Fruit fly (Drosophila melanogaster): Measurements from ENCODE around the gene C1GalTA.

C1GalTA gene

dm6 chr2L:8923405-8923804 is 27.6 kb downstream of the C1GalTA start:
- TF ChIP-seq psq (optimal IDR thresholded peaks at IDR 0.05) = no peak
- no peak for TF ChIP-seq Myc (optimal IDR thresholded peaks at IDR 0.05)
- no peak for TF ChIP-seq insv (optimal IDR thresholded peaks at IDR 0.05)
- no peak for TF ChIP-seq h (optimal IDR thresholded peaks at IDR 0.05)
- no peak for TF ChIP-seq ttk (optimal IDR thresholded peaks at IDR 0.05)
- TF ChIP-seq Sin3A (optimal IDR thresholded peaks at IDR 0.05) = no peak

dm6 chr2L:8921934-8922333 is 29.1 kb downstream of the C1GalTA start:
- TF ChIP-seq Myc (optimal IDR thresholded peaks at IDR 0.05) (no peak), ttk (optimal IDR thresholded peaks at IDR 0.05) (no peak), Sin3A (optimal IDR thresholded peaks at IDR 0.05) (no peak), insv (optimal IDR thresholded peaks at IDR 0.05) (no peak), psq (optimal IDR thresholded peaks at IDR 0.05) (no peak)

dm6 chr2L:8920294-8920693 is 30.7 kb downstream of the C1GalTA start:
- TF ChIP-seq Sin3A (optimal IDR thresholded peaks at IDR 0.05) = no peak
- no peak for TF ChIP-seq insv (optimal IDR thresholded peaks at IDR 0.05)
- no peak for TF ChIP-seq ttk (optimal IDR thresholded peaks at IDR 0.05)

dm6 chr2L:8919638-8920037 is 31.4 kb downstream of the C1GalTA start:
- TF ChIP-seq h (optimal IDR thresholded peaks at IDR 0.05) (no peak), Sin3A (optimal IDR thresholded peaks at IDR 0.05) (no peak), Myc (optimal IDR thresholded peaks at IDR 0.05) (no peak), ttk (optimal IDR thresholded peaks at IDR 0.05) (no peak), psq (optimal IDR thresholded peaks at IDR 0.05) (no peak), insv (optimal IDR thresholded peaks at IDR 0.05) (no peak)

- TF ChIP-seq Myc (optimal IDR thresholded peaks at IDR 0.05) = no peak
- no peak for TF ChIP-seq psq (optimal IDR thresholded peaks at IDR 0.05)
- no peak for TF ChIP-seq h (optimal IDR thresholded peaks at IDR 0.05)
- TF ChIP-seq Sin3A (optimal IDR thresholded peaks at IDR 0.05) = no peak
- TF ChIP-seq insv (optimal IDR thresholded peaks at IDR 0.05) = no peak
- no peak for TF ChIP-seq ttk (optimal IDR thresholded peaks at IDR 0.05)
Observed at dm6 chr2L:8915709-8916108, 35.3 kb downstream of the C1GalTA start.

- TF ChIP-seq h (optimal IDR thresholded peaks at IDR 0.05) (no peak), insv (optimal IDR thresholded peaks at IDR 0.05) (no peak), ttk (optimal IDR thresholded peaks at IDR 0.05) (no peak), Myc (optimal IDR thresholded peaks at IDR 0.05) (no peak), Sin3A (optimal IDR thresholded peaks at IDR 0.05) (no peak), psq (optimal IDR thresholded peaks at IDR 0.05) (no peak)
Observed at dm6 chr2L:8906279-8906678, 44.7 kb downstream of the C1GalTA start.

- no peak for TF ChIP-seq insv (optimal IDR thresholded peaks at IDR 0.05)
- no peak for TF ChIP-seq ttk (optimal IDR thresholded peaks at IDR 0.05)
- no peak for TF ChIP-seq psq (optimal IDR thresholded peaks at IDR 0.05)
- no peak for TF ChIP-seq h (optimal IDR thresholded peaks at IDR 0.05)
Observed at dm6 chr2L:8901882-8902281, 49.1 kb downstream of the C1GalTA start.

- TF ChIP-seq Sin3A (optimal IDR thresholded peaks at IDR 0.05) = no peak
- no peak for TF ChIP-seq Myc (optimal IDR thresholded peaks at IDR 0.05)
- no peak for TF ChIP-seq ttk (optimal IDR thresholded peaks at IDR 0.05)
- no peak for TF ChIP-seq insv (optimal IDR thresholded peaks at IDR 0.05)
- TF ChIP-seq psq (optimal IDR thresholded peaks at IDR 0.05) = no peak
- no peak for TF ChIP-seq h (optimal IDR thresholded peaks at IDR 0.05)
Observed at dm6 chr2L:8898714-8899652, 52.0 kb downstream of the C1GalTA start, which contains the start of gene CG34398. Gene CG34398, plus strand, starts transcription at chr2L:8898786.

- no peak for TF ChIP-seq insv (optimal IDR thresholded peaks at IDR 0.05)
- no peak for TF ChIP-seq Sin3A (optimal IDR thresholded peaks at IDR 0.05)
- TF ChIP-seq psq (optimal IDR thresholded peaks at IDR 0.05) = no peak
- no peak for TF ChIP-seq Myc (optimal IDR thresholded peaks at IDR 0.05)
- TF ChIP-seq ttk (optimal IDR thresholded peaks at IDR 0.05) = no peak
- TF ChIP-seq h (optimal IDR thresholded peaks at IDR 0.05) = no peak
Observed at dm6 chr2L:8897954-8898713, 52.9 kb downstream of the C1GalTA start.

- no peak for TF ChIP-seq Myc (optimal IDR thresholded peaks at IDR 0.05)
Observed at dm6 chr2L:8894224-8894623, 56.8 kb downstream of the C1GalTA start.
